Worm (Caenorhabditis elegans) whole organism, L1 larva: ENCODE results near the gene C49H3.16.

Source experiments
- jun-1 ChIP-seq: fragments of 150-350 bp; optimal IDR thresholded peaks from 2 replicates; lab custom pipeline; 2014; ENCODE audit warnings: missing biosample characterization, missing genetic modification reagents, missing genetic modification characterization
- nhr-237 ChIP-seq: fragments of 150-350 bp; optimal IDR thresholded peaks from 2 replicates; lab custom pipeline; 2014; ENCODE audit warnings: missing biosample characterization, missing genetic modification characterization

DNA sequence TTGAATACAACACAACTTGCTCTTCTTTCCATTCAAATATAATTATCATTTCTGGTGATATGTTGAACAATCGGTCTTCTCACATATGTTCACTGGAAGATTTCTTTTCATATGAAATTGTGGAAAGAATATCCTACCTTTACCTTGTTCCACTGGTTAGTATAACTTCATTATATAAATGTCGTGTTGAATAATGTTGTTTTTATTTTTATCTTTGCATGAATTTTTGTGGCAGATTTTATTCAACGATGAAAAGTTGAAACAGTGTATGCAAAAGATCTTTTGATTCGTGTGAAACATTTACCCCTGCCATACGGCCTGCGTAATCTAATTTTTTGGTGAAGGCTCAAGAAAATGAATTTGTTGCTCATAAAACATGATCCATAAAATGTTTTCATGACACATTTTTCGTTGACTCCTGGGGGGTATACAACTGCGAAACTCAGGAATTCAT lies 41.7 kb downstream of the C49H3.16 start:
- no peak for TF ChIP-seq nhr-237 (tag; lab: Kevin White, UChicago)
- no peak for TF ChIP-seq jun-1 (tag; lab: Kevin White, UChicago)
